Worm (Caenorhabditis elegans) whole organism, mixed stage, embryonic: Measurements from ENCODE around the gene umps-1.

ENCODE experiments used
- bed-3 ChIP-seq: fragments of 200-800 bp; sonication (Bioruptor generic); optimal IDR thresholded peaks from 3 replicates; lab custom pipeline; 2018; ENCODE audit warnings: mild to moderate bottlenecking, missing genetic modification characterization, moderate library complexity, missing compliant biosample characterization
- blmp-1 ChIP-seq: fragments of 150-350 bp; optimal IDR thresholded peaks from 2 replicates; lab custom pipeline; 2014; ENCODE audit warnings: missing biosample characterization, missing genetic modification characterization
- ceh-39 ChIP-seq: fragments of 150-350 bp; optimal IDR thresholded peaks from 2 replicates; lab custom pipeline; 2014; ENCODE audit warnings: missing biosample characterization, missing genetic modification characterization
- ces-1 ChIP-seq: fragments of 150-350 bp; optimal IDR thresholded peaks from 2 replicates; lab custom pipeline; 2014; ENCODE audit warnings: missing biosample characterization, missing genetic modification reagents, missing genetic modification characterization
- cnd-1 ChIP-seq: fragments of 200-800 bp; sonication (Bioruptor generic); optimal IDR thresholded peaks from 2 replicates; lab custom pipeline; 2018; ENCODE audit warnings: mild to moderate bottlenecking, missing genetic modification characterization, missing compliant biosample characterization
- hlh-1 ChIP-seq: fragments of 150-350 bp; optimal IDR thresholded peaks from 2 replicates; lab custom pipeline; 2014; ENCODE audit warnings: missing biosample characterization, missing genetic modification reagents, missing genetic modification characterization
- nhr-12 ChIP-seq: fragments of 150-350 bp; optimal IDR thresholded peaks from 2 replicates; lab custom pipeline; 2014; ENCODE audit warnings: missing biosample characterization, missing genetic modification characterization
- snpc-4 ChIP-seq: fragments of 150-350 bp; optimal IDR thresholded peaks from 2 replicates; lab custom pipeline; 2014; ENCODE audit warnings: missing biosample characterization, missing genetic modification characterization

- TF ChIP-seq blmp-1 (tag; lab: Kevin White, UChicago), result no peak
- TF ChIP-seq ces-1, result peak; percentile 3
- no peak for TF ChIP-seq snpc-4 (tag; lab: Kevin White, UChicago)
- no peak for TF ChIP-seq cnd-1 (tag; lab: Kevin White, UChicago)
- no peak for TF ChIP-seq ceh-39 (tag; lab: Kevin White, UChicago)
- peak; percentile 73 for TF ChIP-seq hlh-1 (tag; lab: Kevin White, UChicago)
- no peak for TF ChIP-seq bed-3 (GFP tag; lab: Kevin White, UChicago)
- TF ChIP-seq nhr-12 (tag; lab: Kevin White, UChicago), result no peak
Measured at ce11 chrIII:10333961-10334542, 23.4 kb downstream of the umps-1 start, which contains the start of the genes jmjd-4 and mev-1.
